Fruit fly (Drosophila melanogaster): ENCODE results near the gene p38a.
A peak's percentile ranks its signal among the peaks of the same experiment; 100 is the strongest.

Gene p38a

dm6 chr3R:24105312-24105902, 46.7 kb downstream of the p38a start, which contains the start of gene Syx1A (continued):
- TF ChIP-seq CG3838 (GFP tag; optimal IDR thresholded peaks at IDR 0.05): peak; percentile 65
- peak; percentile 34 for TF ChIP-seq zen (tag; optimal IDR thresholded peaks at IDR 0.05)
- TF ChIP-seq Hmx (GFP tag; optimal IDR thresholded peaks at IDR 0.05): no peak
- no peak for TF ChIP-seq CG14965 (GFP tag; optimal IDR thresholded peaks at IDR 0.05; ENCODE audit: borderline replicate concordance)
- TF ChIP-seq fd64A (GFP tag; optimal IDR thresholded peaks at IDR 0.05): peak; percentile 15
- no peak for TF ChIP-seq CG12299 (tag; optimal IDR thresholded peaks at IDR 0.05)
- TF ChIP-seq CG12659 (GFP tag; optimal IDR thresholded peaks at IDR 0.05): peak; percentile 60
- TF ChIP-seq gce (GFP tag; IDR thresholded peaks at IDR 0.05): no peak
- no peak for TF ChIP-seq Awh (GFP tag; IDR thresholded peaks at IDR 0.05)
- TF ChIP-seq CG1603 (tag; optimal IDR thresholded peaks at IDR 0.05): peak; percentile 75
- peak; percentile 42 for TF ChIP-seq nau (GFP tag; optimal IDR thresholded peaks at IDR 0.05)
- no peak for TF ChIP-seq grn (GFP tag; optimal IDR thresholded peaks at IDR 0.05)
- no peak for TF ChIP-seq Drgx (GFP tag; IDR thresholded peaks at IDR 0.05)
- TF ChIP-seq Neu2 (GFP tag; optimal IDR thresholded peaks at IDR 0.05; ENCODE audit: borderline replicate concordance): no peak
- peak; percentile 2 for TF ChIP-seq Hand (GFP tag; optimal IDR thresholded peaks at IDR 0.05)
- TF ChIP-seq p53 (GFP tag; optimal IDR thresholded peaks at IDR 0.05): no peak
- no peak for TF ChIP-seq Oli (tag; optimal IDR thresholded peaks at IDR 0.05)
- TF ChIP-seq CG4730 (GFP tag; IDR thresholded peaks at IDR 0.05): no peak
- no peak for TF ChIP-seq D19B (GFP tag; optimal IDR thresholded peaks at IDR 0.05)
- no peak for TF ChIP-seq CG6683 (GFP tag; optimal IDR thresholded peaks at IDR 0.05)
- peak; percentile 23 for TF ChIP-seq CG18619 (GFP tag; optimal IDR thresholded peaks at IDR 0.05)
- peak; percentile 11 for TF ChIP-seq CG2202 (tag; optimal IDR thresholded peaks at IDR 0.05)
- TF ChIP-seq CG16863 (GFP tag; optimal IDR thresholded peaks at IDR 0.05): no peak
- TF ChIP-seq tup (GFP tag; optimal IDR thresholded peaks at IDR 0.05): no peak
- no peak for TF ChIP-seq zfh2 (GFP tag; optimal IDR thresholded peaks at IDR 0.05)
- no peak for TF ChIP-seq bigmax (GFP tag; optimal IDR thresholded peaks at IDR 0.05)
- no peak for TF ChIP-seq ind (GFP tag; optimal IDR thresholded peaks at IDR 0.05)
- no peak for TF ChIP-seq hth (optimal IDR thresholded peaks at IDR 0.05)
- no peak for TF ChIP-seq hb (GFP tag; IDR thresholded peaks at IDR 0.05; ENCODE audit: partially characterized antibody)
- TF ChIP-seq br (optimal IDR thresholded peaks at IDR 0.05): no peak
- TF ChIP-seq Kr (GFP tag; optimal IDR thresholded peaks at IDR 0.05): no peak
- TF ChIP-seq Tbp (GFP tag; optimal IDR thresholded peaks at IDR 0.05): no peak
- TF ChIP-seq CG11398 (GFP tag; optimal IDR thresholded peaks at IDR 0.05): no peak
- no peak for TF ChIP-seq gsb-n (tag; optimal IDR thresholded peaks at IDR 0.05)
- TF ChIP-seq CG12104 (GFP tag; optimal IDR thresholded peaks at IDR 0.05): no peak
- no peak for TF ChIP-seq Elba2 (GFP tag; optimal IDR thresholded peaks at IDR 0.05)
- peak; percentile 11 for TF ChIP-seq Myb (GFP tag; optimal IDR thresholded peaks at IDR 0.05)
- no peak for TF ChIP-seq hbn (GFP tag; IDR thresholded peaks at IDR 0.05; ENCODE audit: partially characterized antibody)
- TF ChIP-seq B-H2 (GFP tag; optimal IDR thresholded peaks at IDR 0.05): no peak
- no peak for TF ChIP-seq luna (GFP tag; optimal IDR thresholded peaks at IDR 0.05)
- no peak for TF ChIP-seq ranshi (GFP tag; IDR thresholded peaks at IDR 0.05)
- peak; percentile 81 for TF ChIP-seq CG3995 (GFP tag; optimal IDR thresholded peaks at IDR 0.05)
- TF ChIP-seq Dbx (GFP tag; IDR thresholded peaks at IDR 0.05): no peak
- TF ChIP-seq CG12942 (GFP tag; optimal IDR thresholded peaks at IDR 0.05): no peak
- TF ChIP-seq CG31441 (GFP tag; IDR thresholded peaks at IDR 0.05): no peak
- TF ChIP-seq CG16779 (GFP tag; IDR thresholded peaks at IDR 0.05): no peak
- TF ChIP-seq CG14441 (GFP tag; IDR thresholded peaks at IDR 0.05): no peak
- TF ChIP-seq unc-4 (GFP tag; IDR thresholded peaks at IDR 0.05; ENCODE audit: partially characterized antibody): no peak
- no peak for TF ChIP-seq chinmo (GFP tag; IDR thresholded peaks at IDR 0.05; ENCODE audit: partially characterized antibody)
- no peak for TF ChIP-seq GATAe (GFP tag; conservative IDR thresholded peaks at IDR 0.05)
- no peak for TF ChIP-seq Ets65A (GFP tag)
- no peak for TF ChIP-seq Ada2b (GFP tag; IDR thresholded peaks at IDR 0.05)
